Worm (Caenorhabditis elegans) whole organism, L3 larva: ENCODE results near the gene srx-116.

Experiments used
- R02D3.7 ChIP-seq: fragments of 150-350 bp; optimal IDR thresholded peaks from 2 replicates; lab custom pipeline; 2014; ENCODE audit warnings: missing biosample characterization, missing genetic modification characterization
- ZK546.5 ChIP-seq: sonication (generic microtip); optimal IDR thresholded peaks from 2 replicates; lab custom pipeline; 2017; ENCODE audit warnings: missing biosample characterization, missing genetic modification characterization
- aly-2 ChIP-seq: fragments of 150-350 bp; optimal IDR thresholded peaks from 2 replicates; lab custom pipeline; 2014; ENCODE audit warnings: missing biosample characterization, missing genetic modification characterization
- ama-1 ChIP-seq: fragments of 150-350 bp; optimal IDR thresholded peaks from 2 replicates; lab custom pipeline; 2018
- ceh-16 ChIP-seq: sonication (generic microtip); optimal IDR thresholded peaks from 2 replicates; lab custom pipeline; 2017; ENCODE audit warnings: missing biosample characterization, missing genetic modification characterization
- ceh-9 ChIP-seq: sonication (generic microtip); optimal IDR thresholded peaks from 2 replicates; lab custom pipeline; 2018; ENCODE audit warnings: missing biosample characterization, missing genetic modification characterization
- daf-12 ChIP-seq: fragments of 150-350 bp; optimal IDR thresholded peaks from 2 replicates; lab custom pipeline; 2014; ENCODE audit warnings: missing biosample characterization, missing genetic modification reagents, missing genetic modification characterization
- egl-27 ChIP-seq: sonication (generic microtip); optimal IDR thresholded peaks from 4 replicates; lab custom pipeline; 2017; ENCODE audit warnings: missing biosample characterization, missing genetic modification reagents, missing genetic modification characterization
- elt-1 ChIP-seq: fragments of 150-350 bp; optimal IDR thresholded peaks from 2 replicates; lab custom pipeline; 2014; ENCODE audit warnings: missing biosample characterization, missing genetic modification characterization
- elt-2 ChIP-seq: sonication (generic microtip); optimal IDR thresholded peaks from 2 replicates; lab custom pipeline; 2016; ENCODE audit warnings: missing genetic modification reagents, mild to moderate bottlenecking, missing genetic modification characterization, missing compliant biosample characterization
- elt-3 ChIP-seq, 3 experiments: fragments of 150-350 bp in 1 of 3; sonication (generic microtip) in 2 of 3; optimal IDR thresholded peaks; 2 replicates in 2 of 3; 4 replicates in 1 of 3; lab custom pipeline; 2014 to 2017; ENCODE audit warnings: missing biosample characterization in 3 of 3, missing genetic modification characterization in 3 of 3
- fkh-10 ChIP-seq: sonication (generic microtip); optimal IDR thresholded peaks from 2 replicates; lab custom pipeline; 2017; ENCODE audit warnings: missing biosample characterization, missing genetic modification reagents, missing genetic modification characterization
- fkh-2 ChIP-seq: fragments of 150-350 bp; optimal IDR thresholded peaks from 2 replicates; lab custom pipeline; 2014; ENCODE audit warnings: missing biosample characterization, missing genetic modification reagents, missing genetic modification characterization
- fos-1 ChIP-seq: fragments of 150-350 bp; optimal IDR thresholded peaks from 2 replicates; lab custom pipeline; 2014; ENCODE audit warnings: missing biosample characterization, missing genetic modification characterization
- hmg-11 ChIP-seq: sonication (generic microtip); optimal IDR thresholded peaks from 2 replicates; lab custom pipeline; 2016; ENCODE audit warnings: missing genetic modification characterization, missing compliant biosample characterization
- jun-1 ChIP-seq: fragments of 150-350 bp; optimal IDR thresholded peaks from 2 replicates; lab custom pipeline; 2014; ENCODE audit warnings: missing biosample characterization, missing genetic modification reagents, missing genetic modification characterization
- mml-1 ChIP-seq: fragments of 150-350 bp; sonication (generic microtip); optimal IDR thresholded peaks from 3 replicates; lab custom pipeline; 2014; ENCODE audit warnings: missing biosample characterization, missing genetic modification characterization
- nfya-1 ChIP-seq: sonication (generic microtip); optimal IDR thresholded peaks from 2 replicates; lab custom pipeline; 2017; ENCODE audit warnings: missing genetic modification characterization, mild to moderate bottlenecking, missing compliant biosample characterization, antibody characterized with exemption, moderate library complexity; ENCODE audit not compliant: insufficient read depth
- nhr-11 ChIP-seq: fragments of 150-350 bp; optimal IDR thresholded peaks from 2 replicates; lab custom pipeline; 2014; ENCODE audit warnings: missing biosample characterization, missing genetic modification characterization
- nhr-12 ChIP-seq: fragments of 150-350 bp; optimal IDR thresholded peaks from 2 replicates; lab custom pipeline; 2014; ENCODE audit warnings: missing biosample characterization, missing genetic modification characterization
- nhr-23 ChIP-seq: fragments of 150-350 bp; optimal IDR thresholded peaks from 2 replicates; lab custom pipeline; 2014; ENCODE audit warnings: missing biosample characterization, missing genetic modification reagents, missing genetic modification characterization
- nhr-25 ChIP-seq: sonication (generic microtip); optimal IDR thresholded peaks from 2 replicates; lab custom pipeline; 2017; ENCODE audit warnings: missing biosample characterization, missing genetic modification characterization
- nhr-43 ChIP-seq: sonication (generic microtip); optimal IDR thresholded peaks from 2 replicates; lab custom pipeline; 2016; ENCODE audit warnings: mild to moderate bottlenecking, missing genetic modification characterization, missing compliant biosample characterization; ENCODE audit not compliant: poor library complexity, severe bottlenecking
- nhr-76 ChIP-seq: fragments of 150-350 bp; sonication (generic microtip); optimal IDR thresholded peaks from 5 replicates; lab custom pipeline; 2014; ENCODE audit warnings: missing biosample characterization, missing genetic modification characterization
- nhr-77 ChIP-seq: fragments of 150-350 bp; optimal IDR thresholded peaks from 2 replicates; lab custom pipeline; 2014; ENCODE audit warnings: missing biosample characterization, missing genetic modification characterization
- pha-4 ChIP-seq: fragments of 150-350 bp; optimal IDR thresholded peaks from 2 replicates; lab custom pipeline; 2014; ENCODE audit warnings: missing biosample characterization, missing genetic modification reagents, missing genetic modification characterization
- pqm-1 ChIP-seq: fragments of 150-350 bp; optimal IDR thresholded peaks from 2 replicates; lab custom pipeline; 2017; ENCODE audit warnings: missing biosample characterization, missing genetic modification characterization, inconsistent platforms
- skn-1 ChIP-seq: fragments of 150-350 bp; optimal IDR thresholded peaks from 2 replicates; lab custom pipeline; 2014; ENCODE audit warnings: missing biosample characterization, missing genetic modification characterization
- snpc-4 ChIP-seq: fragments of 150-350 bp; optimal IDR thresholded peaks from 2 replicates; lab custom pipeline; 2014; ENCODE audit warnings: missing biosample characterization, missing genetic modification characterization
- tbx-2 ChIP-seq: sonication (generic microtip); optimal IDR thresholded peaks from 2 replicates; lab custom pipeline; 2016; ENCODE audit warnings: mild to moderate bottlenecking, missing genetic modification characterization, missing compliant biosample characterization
- unc-62 ChIP-seq: fragments of 150-350 bp; sonication (generic microtip); optimal IDR thresholded peaks from 4 replicates; lab custom pipeline; 2014; ENCODE audit warnings: missing biosample characterization, missing genetic modification reagents, missing genetic modification characterization
- zag-1 ChIP-seq: fragments of 150-350 bp; optimal IDR thresholded peaks from 2 replicates; lab custom pipeline; 2014; ENCODE audit warnings: missing biosample characterization, missing genetic modification characterization

srx-116 gene

DNA sequence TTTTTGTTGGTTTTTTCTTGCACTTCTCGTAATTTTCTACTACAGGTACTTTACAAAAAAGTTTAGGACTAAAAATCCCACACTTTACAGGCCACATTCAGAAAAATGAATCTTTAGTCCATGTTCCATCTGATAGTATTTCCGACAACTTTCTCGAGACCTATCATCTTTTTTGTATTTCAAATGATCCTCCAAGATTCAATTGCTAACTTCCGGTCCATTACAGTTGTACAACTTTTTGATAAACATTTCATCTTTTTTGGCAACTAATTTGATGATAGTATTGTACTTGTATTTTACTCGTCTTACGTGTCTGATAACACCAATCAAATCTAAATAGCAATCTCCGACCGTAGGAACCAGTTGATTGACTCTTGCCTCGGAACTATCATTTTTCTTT, 3.3 kb upstream of the srx-116 start:
- no peak for TF ChIP-seq nhr-12 (tag; lab: Kevin White, UChicago)
- TF ChIP-seq elt-1 (tag; lab: Kevin White, UChicago), result no peak

DNA sequence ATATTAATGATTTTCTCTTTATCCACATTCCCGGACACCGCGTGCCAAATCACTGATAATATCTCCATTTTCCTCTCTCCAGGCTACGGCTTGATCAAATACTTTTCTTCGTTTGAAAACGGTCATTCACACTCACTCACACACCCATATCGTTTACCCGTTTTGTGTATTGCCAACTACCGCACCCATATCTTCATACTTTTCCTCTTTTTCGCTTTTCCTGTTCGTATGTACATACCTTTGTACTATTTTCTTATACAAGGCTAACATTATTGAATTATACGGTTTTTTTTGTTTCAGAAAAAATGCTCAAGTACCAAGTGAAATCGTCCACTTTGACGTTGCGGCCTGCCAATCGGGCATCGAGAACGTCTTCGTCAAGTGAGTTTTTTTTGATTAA, 2.8 kb upstream of the srx-116 start, which contains the start of gene W05B10.4:
TSS of gene W05B10.4 (plus strand) at position 301 of the 400 bp plus-strand sequence.
- no peak for TF ChIP-seq nhr-25
- no peak for TF ChIP-seq ceh-16
- TF ChIP-seq nhr-43 (tag; lab: Kevin White, UChicago), result no peak
- no peak for TF ChIP-seq skn-1 (tag; lab: Kevin White, UChicago)
- no peak for TF ChIP-seq elt-2 (tag; lab: Kevin White, UChicago)
- no peak for TF ChIP-seq egl-27 (tag; lab: Kevin White, UChicago)
- TF ChIP-seq ZK546.5 (tag; lab: Kevin White, UChicago), result no peak
- TF ChIP-seq jun-1 (tag; lab: Kevin White, UChicago), result no peak
- TF ChIP-seq ceh-9 (tag; lab: Kevin White, UChicago), result no peak
- no peak for TF ChIP-seq hmg-11 (tag; lab: Kevin White, UChicago)
- TF ChIP-seq fos-1 (tag; lab: Kevin White, UChicago), result no peak
- TF ChIP-seq nhr-76, result no peak
- no peak for TF ChIP-seq unc-62 (GFP tag; lab: Kevin White, UChicago)
- no peak for TF ChIP-seq nhr-23

DNA sequence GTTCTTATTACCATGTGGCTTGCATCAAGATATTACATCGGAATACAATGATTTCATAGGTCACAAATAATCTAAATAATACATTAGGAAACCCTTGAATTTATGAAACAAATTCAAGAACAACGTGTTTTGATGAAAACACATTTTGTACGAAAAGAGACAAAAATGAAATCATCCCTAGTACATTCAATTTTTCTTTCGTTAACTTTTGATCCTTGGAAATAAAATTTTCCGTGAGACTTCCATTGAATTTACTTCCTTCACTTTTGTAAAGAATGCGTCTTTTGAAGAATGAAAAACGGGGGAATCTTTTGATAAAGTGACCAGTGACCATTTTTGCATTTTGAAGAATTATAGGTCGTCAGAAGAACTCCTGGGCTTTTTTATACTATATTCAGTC, 3.0 kb downstream of the srx-116 start:
- TF ChIP-seq ama-1 (lab: Kevin White, UChicago) (no peak), fkh-10 (GFP tag; lab: Kevin White, UChicago) (peak; percentile 81), R02D3.7 (tag; lab: Kevin White, UChicago) (no peak)

ce11 chrV:12676299-12676698, 5.6 kb downstream of the srx-116 start:
- TF ChIP-seq snpc-4 (tag; lab: Kevin White, UChicago), result no peak
- TF ChIP-seq fkh-2 (tag; lab: Kevin White, UChicago), result no peak
- no peak for TF ChIP-seq elt-3 (tag; optimal IDR thresholded peaks at IDR 0.05; lab: Kevin White, UChicago)
- peak; percentile 57 for TF ChIP-seq fkh-10 (GFP tag; lab: Kevin White, UChicago)
- no peak for TF ChIP-seq nhr-77

ce11 chrV:12679292-12679691, 8.6 kb downstream of the srx-116 start:
- TF ChIP-seq hmg-11 (tag; lab: Kevin White, UChicago), result no peak
- TF ChIP-seq skn-1 (tag; lab: Kevin White, UChicago), result no peak
- no peak for TF ChIP-seq jun-1 (tag; lab: Kevin White, UChicago)
- no peak for TF ChIP-seq ceh-9 (tag; lab: Kevin White, UChicago)
- TF ChIP-seq zag-1 (tag; lab: Kevin White, UChicago), result no peak
- TF ChIP-seq daf-12 (tag; lab: Kevin White, UChicago), result no peak
- no peak for TF ChIP-seq nhr-43 (tag; lab: Kevin White, UChicago)

DNA sequence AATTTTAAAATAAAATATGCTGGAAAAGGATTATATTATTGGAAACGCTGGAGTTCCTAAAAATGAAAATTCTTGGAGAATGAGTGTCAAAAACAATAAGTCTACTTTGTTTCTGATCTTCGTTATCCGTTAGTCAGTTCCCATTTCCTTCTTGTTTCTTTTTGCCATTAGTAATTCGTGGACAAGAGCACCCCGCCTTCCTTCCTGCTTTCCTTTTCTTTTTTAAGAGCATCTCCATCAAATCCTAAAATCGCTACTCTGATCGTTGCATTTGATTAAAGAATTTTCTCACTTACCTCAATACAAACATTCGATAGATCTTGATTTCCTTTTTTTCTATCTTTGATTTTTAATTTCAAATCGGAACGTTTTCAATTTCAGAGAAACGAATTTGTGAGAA, 9.1 kb downstream of the srx-116 start, which contains the start of gene frpr-15:
TSS of gene frpr-15 (plus strand) at position 301 of the 400 bp plus-strand sequence.
- no peak for TF ChIP-seq zag-1 (tag; lab: Kevin White, UChicago)
- no peak for TF ChIP-seq nhr-23
- TF ChIP-seq tbx-2 (tag; lab: Kevin White, UChicago), result no peak
- TF ChIP-seq mml-1 (tag; lab: Kevin White, UChicago), result no peak
- no peak for TF ChIP-seq nhr-11
- no peak for TF ChIP-seq nhr-12 (tag; lab: Kevin White, UChicago)
- TF ChIP-seq aly-2, result no peak
- no peak for TF ChIP-seq hmg-11 (tag; lab: Kevin White, UChicago)
- TF ChIP-seq elt-2 (tag; lab: Kevin White, UChicago), result no peak
- no peak for TF ChIP-seq jun-1 (tag; lab: Kevin White, UChicago)
- no peak for TF ChIP-seq nfya-1 (tag; lab: Kevin White, UChicago)
- TF ChIP-seq elt-1 (tag; lab: Kevin White, UChicago), result no peak
- TF ChIP-seq ama-1 (lab: Kevin White, UChicago), result no peak
- no peak for TF ChIP-seq R02D3.7 (tag; lab: Kevin White, UChicago)
- no peak for TF ChIP-seq pqm-1 (tag; lab: Kevin White, UChicago)
- TF ChIP-seq nhr-77, result no peak
- no peak for TF ChIP-seq pha-4 (tag; lab: Kevin White, UChicago)
- TF ChIP-seq elt-3 (tag; optimal IDR thresholded peaks at IDR 0.05; lab: Kevin White, UChicago), result no peak
- TF ChIP-seq, all 47 proteins: peak for 0
